Worm (Caenorhabditis elegans) whole organism, young adult: ENCODE results near the gene F21C10.10.

ENCODE experiments used
- B0019.2 ChIP-seq: fragments of 200-800 bp; sonication (Bioruptor generic); conservative IDR thresholded peaks from 2 replicates; pipeline ENCODE4 v1.3.6; 2022; ENCODE audit warnings: missing genetic modification reagents, missing genetic modification characterization, missing compliant biosample characterization
- B0336.3 ChIP-seq: fragments of 200-800 bp; sonication (Bioruptor generic); IDR thresholded peaks from 2 replicates; pipeline ENCODE4 v1.3.6; 2022; ENCODE audit warnings: missing genetic modification characterization, missing compliant biosample characterization
- F10E7.11 ChIP-seq: sonication (generic microtip); optimal IDR thresholded peaks from 2 replicates; lab custom pipeline; 2017; ENCODE audit warnings: mild to moderate bottlenecking, missing genetic modification characterization, moderate library complexity, missing compliant biosample characterization
- F23B12.7 ChIP-seq: sonication (generic microtip); optimal IDR thresholded peaks from 2 replicates; lab custom pipeline; 2017; ENCODE audit warnings: missing genetic modification characterization, mild to moderate bottlenecking, missing compliant biosample characterization, antibody characterized with exemption, moderate library complexity; ENCODE audit not compliant: insufficient read depth
- F37B4.10 ChIP-seq: fragments of 200-800 bp; sonication (Bioruptor generic); IDR thresholded peaks from 2 replicates; pipeline ENCODE4 v1.3.6; 2022; ENCODE audit warnings: missing genetic modification characterization, missing compliant biosample characterization
- F52B5.7 ChIP-seq: sonication (generic microtip); optimal IDR thresholded peaks from 2 replicates; lab custom pipeline; 2016; ENCODE audit warnings: mild to moderate bottlenecking, missing genetic modification characterization, missing compliant biosample characterization
- F55B11.4 ChIP-seq: sonication (generic microtip); optimal IDR thresholded peaks from 2 replicates; lab custom pipeline; 2016; ENCODE audit warnings: missing compliant biosample characterization, missing genetic modification characterization, borderline replicate concordance; ENCODE audit not compliant: insufficient read depth
- K11D2.4 ChIP-seq: fragments of 200-800 bp; sonication (Bioruptor generic); IDR thresholded peaks from 2 replicates; pipeline ENCODE4 v1.3.6; 2022; ENCODE audit warnings: missing genetic modification reagents, missing genetic modification characterization, missing compliant biosample characterization
- Y53G8AR.9 ChIP-seq: fragments of 200-800 bp; sonication (Bioruptor generic); conservative IDR thresholded peaks from 2 replicates; pipeline ENCODE4 v1.3.6; 2022; ENCODE audit warnings: missing genetic modification reagents, missing genetic modification characterization, missing compliant biosample characterization
- Y56A3A.18 ChIP-seq: fragments of 200-800 bp; sonication (Bioruptor generic); IDR thresholded peaks from 2 replicates; pipeline ENCODE4 v1.3.6; 2022; ENCODE audit warnings: missing genetic modification reagents, missing genetic modification characterization, missing compliant biosample characterization
- Y67H2A.10 ChIP-seq: fragments of 200-800 bp; sonication (Bioruptor generic); conservative IDR thresholded peaks from 2 replicates; pipeline ENCODE4 v1.3.6; 2022; ENCODE audit warnings: missing genetic modification reagents, missing genetic modification characterization, missing compliant biosample characterization
- Y79H2A.3 ChIP-seq: fragments of 200-800 bp; sonication (Bioruptor generic); conservative IDR thresholded peaks from 2 replicates; pipeline ENCODE4 v1.3.6; 2022; ENCODE audit warnings: missing genetic modification reagents, missing genetic modification characterization, missing compliant biosample characterization
- Y95B8A.8 ChIP-seq: fragments of 200-800 bp; sonication (Bioruptor generic); IDR thresholded peaks from 2 replicates; pipeline ENCODE4 v1.3.6; 2022; ENCODE audit warnings: missing genetic modification reagents, missing genetic modification characterization, missing compliant biosample characterization
- ama-1 ChIP-seq, 3 experiments: fragments of 150-350 bp in 1 of 3; sonication (generic microtip) in 2 of 3; optimal IDR thresholded peaks; 2 replicates each; lab custom pipeline; 2014 to 2018; ENCODE audit warnings: missing biosample characterization in 2 of 3, missing genetic modification characterization in 2 of 3, missing genetic modification reagents in 2 of 3
- aptf-2 ChIP-seq: fragments of 200-800 bp; sonication (Bioruptor generic); conservative IDR thresholded peaks from 2 replicates; pipeline ENCODE4 v1.3.6; 2022; ENCODE audit warnings: missing genetic modification reagents, missing genetic modification characterization, missing compliant biosample characterization
- atf-7 ChIP-seq: sonication (generic microtip); optimal IDR thresholded peaks from 2 replicates; lab custom pipeline; 2017; ENCODE audit warnings: mild to moderate bottlenecking, missing genetic modification characterization, missing compliant biosample characterization
- attf-3 ChIP-seq: fragments of 200-800 bp; sonication (Bioruptor generic); conservative IDR thresholded peaks from 2 replicates; pipeline ENCODE4 v1.3.6; 2022; ENCODE audit warnings: missing genetic modification reagents, missing genetic modification characterization, missing compliant biosample characterization
- cebp-1 ChIP-seq, 2 experiments: fragments of 200-800 bp in 1 of 2; sonication (Bioruptor generic) in 1 of 2; sonication (generic microtip) in 1 of 2; IDR thresholded peaks in 1 of 2; optimal IDR thresholded peaks in 1 of 2; 2 replicates each; pipeline versions ENCODE4 v1.3.6 to Lab custom; 2017 to 2022; ENCODE audit warnings: missing compliant biosample characterization in 2 of 2, missing genetic modification characterization in 2 of 2, mild to moderate bottlenecking in 1 of 2, missing genetic modification reagents in 1 of 2, moderate library complexity in 1 of 2
- ceh-27 ChIP-seq: fragments of 200-800 bp; sonication (Bioruptor generic); optimal IDR thresholded peaks from 2 replicates; lab custom pipeline; 2018; ENCODE audit warnings: mild to moderate bottlenecking, missing genetic modification characterization, moderate library complexity, missing compliant biosample characterization
- ceh-79 ChIP-seq: sonication (generic microtip); optimal IDR thresholded peaks from 2 replicates; lab custom pipeline; 2017; ENCODE audit warnings: mild to moderate bottlenecking, missing genetic modification characterization, missing compliant biosample characterization
- dox-1 ChIP-seq: fragments of 200-800 bp; sonication (Bioruptor generic); IDR thresholded peaks from 2 replicates; pipeline ENCODE4 v1.3.6; 2022; ENCODE audit warnings: missing genetic modification reagents, missing genetic modification characterization, missing compliant biosample characterization
- egrh-3 ChIP-seq: fragments of 200-800 bp; sonication (Bioruptor generic); IDR thresholded peaks from 2 replicates; pipeline ENCODE4 v1.3.6; 2022; ENCODE audit warnings: missing genetic modification reagents, missing genetic modification characterization, missing compliant biosample characterization
- him-1 ChIP-seq: sonication (generic microtip); optimal IDR thresholded peaks from 2 replicates; lab custom pipeline; 2016; ENCODE audit warnings: missing genotype, missing genetic modification reagents, missing genetic modification characterization, missing compliant biosample characterization
- hmg-20 ChIP-seq: fragments of 200-800 bp; sonication (Bioruptor generic); IDR thresholded peaks from 2 replicates; pipeline ENCODE4 v1.3.6; 2022; ENCODE audit warnings: missing genetic modification reagents, missing genetic modification characterization, missing compliant biosample characterization
- hrde-1 ChIP-seq: sonication (generic microtip); optimal IDR thresholded peaks from 2 replicates; lab custom pipeline; 2016; ENCODE audit warnings: missing genetic modification characterization, mild to moderate bottlenecking, missing compliant biosample characterization, moderate library complexity, missing genotype, missing genetic modification reagents, borderline replicate concordance
- hsf-1 ChIP-seq: fragments of 200-800 bp; sonication (Bioruptor generic); IDR thresholded peaks from 2 replicates; pipeline ENCODE4 v1.3.6; 2022; ENCODE audit warnings: missing genetic modification reagents, missing genetic modification characterization, missing compliant biosample characterization
- let-526 ChIP-seq: fragments of 200-800 bp; sonication (Bioruptor generic); IDR thresholded peaks from 2 replicates; pipeline ENCODE4 v1.3.6; 2022; ENCODE audit warnings: missing genetic modification reagents, missing genetic modification characterization, missing compliant biosample characterization
- lin-35 ChIP-seq, 3 experiments: fragments of 150-350 bp in 2 of 3; sonication (generic microtip) in 1 of 3; optimal IDR thresholded peaks; 2 replicates each; lab custom pipeline; 2014 to 2018; ENCODE audit warnings: missing biosample characterization in 3 of 3, missing genetic modification characterization in 3 of 3, missing genetic modification reagents in 3 of 3
- lin-40 ChIP-seq: sonication (generic microtip); optimal IDR thresholded peaks from 2 replicates; lab custom pipeline; 2016; ENCODE audit warnings: missing genetic modification characterization, mild to moderate bottlenecking, missing compliant biosample characterization, missing genotype, missing genetic modification reagents
- lin-54 ChIP-seq: fragments of 200-800 bp; sonication (Bioruptor generic); optimal IDR thresholded peaks from 2 replicates; lab custom pipeline; 2018; ENCODE audit warnings: mild to moderate bottlenecking, missing genetic modification characterization, missing compliant biosample characterization
- lsl-1 ChIP-seq: fragments of 200-800 bp; sonication (Bioruptor generic); optimal IDR thresholded peaks from 2 replicates; lab custom pipeline; 2018; ENCODE audit warnings: mild to moderate bottlenecking, missing genetic modification characterization, moderate library complexity, missing compliant biosample characterization
- madf-3 ChIP-seq: fragments of 200-800 bp; sonication (Bioruptor generic); IDR thresholded peaks from 2 replicates; pipeline ENCODE4 v1.3.6; 2022; ENCODE audit warnings: missing genetic modification reagents, missing genetic modification characterization, missing compliant biosample characterization
- mcd-1 ChIP-seq: fragments of 200-800 bp; sonication (Bioruptor generic); IDR thresholded peaks from 2 replicates; pipeline ENCODE4 v1.3.6; 2022; ENCODE audit warnings: missing genetic modification reagents, missing genetic modification characterization, missing compliant biosample characterization
- nfyb-1 ChIP-seq: fragments of 200-800 bp; sonication (Bioruptor generic); IDR thresholded peaks from 2 replicates; pipeline ENCODE4 v1.3.6; 2022; ENCODE audit warnings: missing genetic modification reagents, missing genetic modification characterization, missing compliant biosample characterization
- nhr-90 ChIP-seq: sonication (generic microtip); optimal IDR thresholded peaks from 2 replicates; lab custom pipeline; 2016; ENCODE audit warnings: missing genotype, mild to moderate bottlenecking, missing genetic modification characterization, missing compliant biosample characterization
- pha-4 ChIP-seq: fragments of 150-350 bp; sonication (generic microtip); optimal IDR thresholded peaks from 2 replicates; lab custom pipeline; 2014; ENCODE audit warnings: missing biosample characterization, missing genetic modification reagents, missing genetic modification characterization
- sea-2 ChIP-seq: fragments of 200-800 bp; sonication (Bioruptor generic); IDR thresholded peaks from 2 replicates; pipeline ENCODE4 v1.3.6; 2022; ENCODE audit warnings: missing genetic modification characterization, missing compliant biosample characterization
- snpc-1.1 ChIP-seq: sonication (generic microtip); optimal IDR thresholded peaks from 2 replicates; lab custom pipeline; 2017; ENCODE audit warnings: missing genetic modification characterization, mild to moderate bottlenecking, missing compliant biosample characterization, antibody characterized with exemption, moderate library complexity, missing genotype, missing genetic modification reagents; ENCODE audit not compliant: insufficient read depth
- snpc-3.4 ChIP-seq: sonication (generic microtip); optimal IDR thresholded peaks from 2 replicates; lab custom pipeline; 2017; ENCODE audit warnings: missing genetic modification characterization, mild to moderate bottlenecking, missing compliant biosample characterization, antibody characterized with exemption, moderate library complexity, missing genotype, missing genetic modification reagents
- snpc-4 ChIP-seq, 5 experiments: fragments of 150-350 bp in 1 of 5; sonication (generic microtip) in 4 of 5; optimal IDR thresholded peaks; 2 replicates each; lab custom pipeline; 2014 to 2018; ENCODE audit warnings: missing genetic modification characterization in 5 of 5, missing biosample characterization in 3 of 5, antibody characterized with exemption in 2 of 5, mild to moderate bottlenecking in 2 of 5, missing compliant biosample characterization in 2 of 5, missing genotype in 2 of 5, moderate library complexity in 2 of 5, missing genetic modification reagents in 1 of 5
- zfh-2 ChIP-seq: fragments of 200-800 bp; sonication (Bioruptor generic); conservative IDR thresholded peaks from 2 replicates; pipeline ENCODE4 v1.3.6; 2022; ENCODE audit warnings: missing genetic modification reagents, missing genetic modification characterization, missing compliant biosample characterization
- ztf-3 ChIP-seq: fragments of 200-800 bp; sonication (Bioruptor generic); optimal IDR thresholded peaks from 2 replicates; lab custom pipeline; 2018; ENCODE audit warnings: mild to moderate bottlenecking, missing genetic modification characterization, missing compliant biosample characterization

F21C10.10 gene

DNA sequence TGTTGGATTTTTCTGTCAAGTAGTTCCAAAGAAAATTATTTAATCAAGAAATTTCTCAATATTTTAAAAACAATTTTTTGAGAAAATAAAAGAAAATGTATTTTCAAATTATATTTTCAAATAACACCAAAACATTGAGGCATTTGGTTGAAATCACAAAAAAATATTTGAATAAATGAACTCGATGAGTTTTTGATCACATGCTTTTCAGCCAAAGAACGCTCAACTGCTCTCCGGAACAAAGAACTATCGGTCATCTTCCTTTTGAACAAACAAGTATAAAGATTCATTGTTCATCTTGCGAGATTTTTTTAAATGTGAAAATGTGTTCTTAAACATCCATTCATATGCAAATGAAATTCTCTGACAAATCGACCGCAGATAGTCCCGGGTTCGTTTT, 1.1 kb upstream of the F21C10.10 start:
- TF ChIP-seq lin-35 (GFP tag; optimal IDR thresholded peaks at IDR 0.05; lab: Kevin White, UChicago), result peak in 1 of 3 experiments; percentile 1
- TF ChIP-seq dox-1 (GFP tag; lab: Robert Waterston, UW), result no peak

DNA sequence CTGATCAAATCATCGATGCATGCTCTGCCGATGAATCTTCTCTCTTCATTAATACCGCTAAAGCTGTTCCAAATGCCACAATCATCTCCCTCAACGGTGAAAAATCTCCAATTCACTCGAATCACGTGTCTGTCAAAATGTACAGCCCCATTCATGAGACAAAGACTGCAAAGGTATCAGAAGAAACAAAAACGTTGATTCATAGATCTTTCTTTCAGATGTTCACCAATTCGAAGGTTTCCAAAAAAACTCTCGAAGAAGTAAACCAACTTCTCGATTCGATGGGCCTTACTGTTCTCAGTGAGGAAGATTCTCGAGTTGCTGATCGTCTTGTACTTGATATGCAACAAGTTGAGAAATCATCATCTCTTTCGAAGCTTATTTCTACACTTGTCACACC, 607 bp downstream of the F21C10.10 start:
- TF ChIP-seq ama-1 (optimal IDR thresholded peaks at IDR 0.05; lab: Kevin White, UChicago) (peak; percentile 61), ama-1 (GFP tag; optimal IDR thresholded peaks at IDR 0.05; lab: Kevin White, UChicago) (no peak), ceh-27 (GFP tag; lab: Kevin White, UChicago) (no peak), Y79H2A.3 (GFP tag; lab: Robert Waterston, UW) (no peak), lin-40 (tag; lab: Kevin White, UChicago) (no peak), Y95B8A.8 (GFP tag; lab: Robert Waterston, UW) (no peak), K11D2.4 (GFP tag; lab: Robert Waterston, UW) (no peak), madf-3 (GFP tag; lab: Robert Waterston, UW) (0 out of 2 replicates have a peak, but pooled peaks have one; percentile 38), nfyb-1 (GFP tag; lab: Robert Waterston, UW) (peak; percentile 23; the same call in 1 of the 2 replicates), Y67H2A.10 (no peak), zfh-2 (GFP tag; lab: Robert Waterston, UW) (no peak), Y53G8AR.9 (GFP tag; lab: Robert Waterston, UW) (0 out of 2 replicates have a peak, but pooled peaks have one; percentile 10), B0336.3 (GFP tag; lab: Robert Waterston, UW) (peak; percentile 12; the same call in 1 of the 2 replicates), F37B4.10 (no peak)

DNA sequence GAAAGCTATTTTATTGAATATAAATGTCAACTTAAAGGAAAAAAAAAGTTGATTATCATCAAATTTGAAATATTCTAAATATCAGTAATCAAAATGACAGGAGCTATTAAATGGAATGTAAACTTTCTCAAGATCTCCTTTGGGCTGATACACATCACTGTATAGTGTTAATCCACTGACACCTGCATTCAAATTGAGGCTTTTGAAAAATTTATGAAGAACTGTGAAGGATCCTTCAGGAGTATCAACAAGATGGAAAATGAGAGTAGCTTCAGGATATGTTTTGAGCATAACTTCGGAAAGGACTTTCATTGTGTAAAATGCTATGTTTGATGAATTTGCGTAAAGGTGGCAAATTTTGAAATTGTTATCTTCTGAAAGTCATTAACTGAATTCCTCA, 1.1 kb downstream of the F21C10.10 start:
- TF ChIP-seq sea-2 (GFP tag; lab: Robert Waterston, UW) (no peak), lsl-1 (GFP tag; lab: Kevin White, UChicago) (no peak), nhr-90 (no peak), ceh-27 (GFP tag; lab: Kevin White, UChicago) (no peak), pha-4 (tag; lab: Kevin White, UChicago) (peak; percentile 63), let-526 (GFP tag; lab: Robert Waterston, UW) (no peak), egrh-3 (GFP tag; lab: Robert Waterston, UW) (no peak), hmg-20 (GFP tag; lab: Robert Waterston, UW) (no peak), hrde-1 (no peak), attf-3 (GFP tag; lab: Robert Waterston, UW) (no peak), lin-54 (GFP tag; lab: Kevin White, UChicago) (no peak), nfyb-1 (GFP tag; lab: Robert Waterston, UW) (peak; percentile 28; the same call in 1 of the 2 replicates), ceh-79 (tag; lab: Kevin White, UChicago) (no peak), aptf-2 (no peak), madf-3 (GFP tag; lab: Robert Waterston, UW) (no peak), ztf-3 (GFP tag; lab: Kevin White, UChicago) (no peak), him-1 (no peak), Y53G8AR.9 (GFP tag; lab: Robert Waterston, UW) (peak; percentile 38; the same call in 1 of the 2 replicates), F52B5.7 (no peak), snpc-4 (GFP tag; optimal IDR thresholded peaks at IDR 0.05; lab: Kevin White, UChicago) (no peak), snpc-4 (tag; optimal IDR thresholded peaks at IDR 0.05; lab: Kevin White, UChicago) (no peak), hsf-1 (GFP tag; lab: Robert Waterston, UW) (peak; percentile 20; the same call in 1 of the 2 replicates), mcd-1 (GFP tag; lab: Robert Waterston, UW) (no peak), F10E7.11 (tag; lab: Kevin White, UChicago) (no peak), atf-7 (no peak), snpc-3.4 (tag; lab: Kevin White, UChicago) (no peak), B0019.2 (GFP tag; lab: Robert Waterston, UW) (no peak), Y56A3A.18 (GFP tag; lab: Robert Waterston, UW) (no peak), cebp-1 (GFP tag; IDR thresholded peaks at IDR 0.05; lab: Robert Waterston, UW) (no peak), cebp-1 (tag; optimal IDR thresholded peaks at IDR 0.05; lab: Kevin White, UChicago) (peak; percentile 57), snpc-1.1 (tag; lab: Kevin White, UChicago) (no peak), F23B12.7 (tag; lab: Kevin White, UChicago) (no peak), F55B11.4 (no peak)
